Worm (Caenorhabditis elegans): ENCODE measurements around the gene dbn-1.

DNA sequence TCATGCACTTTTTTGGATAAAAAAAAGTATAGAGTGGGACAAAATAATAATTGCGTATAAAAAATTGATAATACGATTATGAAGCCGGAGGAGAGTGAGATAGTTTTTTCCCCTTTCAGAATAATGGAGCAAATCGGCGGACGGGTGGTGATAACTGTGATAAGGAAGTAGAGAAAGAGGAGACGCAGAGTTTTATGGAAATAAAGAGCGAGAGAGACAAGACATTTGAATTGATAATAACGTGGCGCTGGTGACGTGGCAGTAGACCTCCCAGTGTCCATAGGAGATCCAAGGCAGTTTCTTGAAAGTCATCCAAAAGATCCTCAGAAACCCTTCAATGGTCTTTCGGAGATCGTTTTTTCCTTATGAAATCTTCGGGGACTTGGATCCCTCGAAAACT lies 28.0 kb downstream of the dbn-1 start:
- TF ChIP-seq ama-1 (optimal IDR thresholded peaks at IDR 0.05) (no peak), pes-1 (GFP tag; IDR thresholded peaks at IDR 0.05) (no peak), tra-4 (tag; optimal IDR thresholded peaks at IDR 0.05) (no peak), tbx-11 (GFP tag; IDR thresholded peaks at IDR 0.05) (no peak), hmbx-1 (tag; optimal IDR thresholded peaks at IDR 0.05) (no peak), B0310.2 (tag; optimal IDR thresholded peaks at IDR 0.05) (no peak), sea-1 (GFP tag; conservative IDR thresholded peaks at IDR 0.05) (no peak), ets-7 (tag; optimal IDR thresholded peaks at IDR 0.05) (no peak)

Measured in whole organism, early embryonic.